Fruit fly (Drosophila melanogaster) whole organism, prepupa: ENCODE results near the gene CG34034.

ENCODE experiments used
- Blimp-1 ChIP-seq: fragments of 200-800 bp; sonication (Bioruptor generic); optimal IDR thresholded peaks from 3 replicates; lab custom pipeline; 2017; ENCODE audit warnings: missing biosample characterization, missing genetic modification characterization, mild to moderate bottlenecking, moderate library complexity, missing genetic modification reagents
- CG10669 ChIP-seq: fragments of 200-800 bp; sonication (Bioruptor generic); optimal IDR thresholded peaks from 3 replicates; lab custom pipeline; 2018; ENCODE audit warnings: missing biosample characterization, mild to moderate bottlenecking, missing genetic modification characterization, moderate library complexity
- CG15336 ChIP-seq: fragments of 200-800 bp; sonication (Bioruptor generic); IDR thresholded peaks from 2 replicates; pipeline ENCODE4 v1.3.6; 2022; ENCODE audit warnings: missing biosample characterization, missing genetic modification characterization
- CG16779 ChIP-seq: fragments of 200-800 bp; sonication (Bioruptor generic); optimal IDR thresholded peaks from 3 replicates; lab custom pipeline; 2017; ENCODE audit warnings: missing biosample characterization, mild to moderate bottlenecking, missing genetic modification characterization
- CG4318 ChIP-seq: fragments of 200-800 bp; sonication (Bioruptor generic); optimal IDR thresholded peaks from 3 replicates; lab custom pipeline; 2017; ENCODE audit warnings: missing biosample characterization, mild to moderate bottlenecking, missing genetic modification characterization
- CG8119 ChIP-seq: fragments of 200-800 bp; sonication (Bioruptor generic); IDR thresholded peaks from 3 replicates; pipeline ENCODE4 v1.3.6; 2022; ENCODE audit warnings: missing biosample characterization, missing genetic modification characterization
- Ets21C ChIP-seq: fragments of 200-800 bp; sonication (Bioruptor generic); optimal IDR thresholded peaks from 3 replicates; lab custom pipeline; 2016; ENCODE audit warnings: missing biosample characterization, missing genetic modification characterization
- Lpt ChIP-seq: fragments of 200-800 bp; sonication (Bioruptor generic); optimal IDR thresholded peaks from 3 replicates; lab custom pipeline; 2016; ENCODE audit warnings: missing biosample characterization, missing genetic modification characterization
- Sox14 ChIP-seq: fragments of 200-800 bp; sonication (Bioruptor generic); optimal IDR thresholded peaks from 3 replicates; lab custom pipeline; 2016; ENCODE audit warnings: missing biosample characterization, missing genetic modification characterization

DNA sequence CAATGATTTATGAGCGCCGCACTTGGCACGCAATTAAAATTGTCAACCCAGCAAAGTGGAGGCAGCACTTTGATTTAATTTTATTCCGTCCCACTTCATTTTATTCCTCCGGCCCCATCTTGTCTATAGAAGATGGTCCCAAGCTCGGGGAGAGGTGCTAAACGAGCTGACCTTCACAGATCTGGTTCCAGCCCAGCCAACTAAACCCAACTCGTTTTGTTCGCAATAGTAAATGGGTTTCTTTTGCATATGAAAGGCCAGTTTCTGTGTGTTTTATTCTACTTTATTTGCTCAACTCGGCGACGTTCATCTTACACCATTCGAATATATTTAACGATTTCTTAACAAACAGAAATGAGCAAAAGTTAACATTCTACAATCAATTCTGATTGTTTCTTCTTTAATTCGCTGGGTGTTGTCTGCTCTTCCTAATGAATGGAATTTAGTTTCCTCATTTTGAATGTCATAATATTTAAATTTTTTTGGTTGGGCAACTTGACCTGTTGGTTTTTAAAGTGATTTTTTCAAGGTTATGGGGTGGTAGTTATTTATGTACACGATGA lies 45.7 kb downstream of the CG34034 start:
- TF ChIP-seq CG4318 (GFP tag; lab: Kevin White, UChicago) (no peak), Blimp-1 (GFP tag; lab: Kevin White, UChicago) (no peak), Ets21C (GFP tag; lab: Kevin White, UChicago) (no peak), CG8119 (GFP tag; lab: Robert Waterston, UW) (no peak), Lpt (GFP tag; lab: Kevin White, UChicago) (no peak), CG15336 (GFP tag; lab: Robert Waterston, UW) (no peak), CG16779 (tag; lab: Kevin White, UChicago) (no peak), Sox14 (no peak), CG10669 (GFP tag; lab: Kevin White, UChicago) (no peak)
